Worm (Caenorhabditis elegans): Measurements from ENCODE around the gene kmo-2.

kmo-2 gene

ce11 chrV:12068437-12068836, at the start of gene kmo-2:
TSS of gene kmo-2 (minus strand) at chrV:12068537.
- no peak for TF ChIP-seq tra-4 (tag; optimal IDR thresholded peaks at IDR 0.05)
- TF ChIP-seq tbx-11 (GFP tag; IDR thresholded peaks at IDR 0.05), result no peak
- no peak for TF ChIP-seq tbx-37 (GFP tag; conservative IDR thresholded peaks at IDR 0.05)
- TF ChIP-seq scrt-1 (GFP tag; IDR thresholded peaks at IDR 0.05), result no peak
- no peak for TF ChIP-seq B0310.2 (tag; optimal IDR thresholded peaks at IDR 0.05)
- TF ChIP-seq ets-7 (tag; optimal IDR thresholded peaks at IDR 0.05), result no peak
- no peak for TF ChIP-seq hnd-1 (tag; optimal IDR thresholded peaks at IDR 0.05)
- no peak for TF ChIP-seq ceh-36 (tag; optimal IDR thresholded peaks at IDR 0.05)
- no peak for TF ChIP-seq flt-1 (GFP tag; IDR thresholded peaks at IDR 0.05)
- TF ChIP-seq ama-1 (optimal IDR thresholded peaks at IDR 0.05), result no peak
- no peak for TF ChIP-seq hmg-4 (GFP tag; optimal IDR thresholded peaks at IDR 0.05)
- no peak for TF ChIP-seq aly-1 (tag; optimal IDR thresholded peaks at IDR 0.05)
- no peak for TF ChIP-seq ceh-13 (GFP tag; optimal IDR thresholded peaks at IDR 0.05)
- TF ChIP-seq sea-1 (GFP tag; conservative IDR thresholded peaks at IDR 0.05), result no peak
- no peak for TF ChIP-seq hmbx-1 (tag; optimal IDR thresholded peaks at IDR 0.05)

- TF ChIP-seq ama-1 (optimal IDR thresholded peaks at IDR 0.05) (no peak), tbx-37 (GFP tag; conservative IDR thresholded peaks at IDR 0.05) (no peak), hmg-4 (GFP tag; optimal IDR thresholded peaks at IDR 0.05) (no peak), ceh-36 (tag; optimal IDR thresholded peaks at IDR 0.05) (no peak)
Observed at ce11 chrV:12117567-12118053, 49.3 kb upstream of the kmo-2 start, which contains the start of gene C13C4.8. TSS of gene C13C4.8 (plus strand) at chrV:12118003.

- no peak for TF ChIP-seq ets-7 (tag; optimal IDR thresholded peaks at IDR 0.05)
- TF ChIP-seq scrt-1 (GFP tag; IDR thresholded peaks at IDR 0.05), result no peak
- no peak for TF ChIP-seq B0310.2 (tag; optimal IDR thresholded peaks at IDR 0.05)
- TF ChIP-seq F13C5.2 (tag; optimal IDR thresholded peaks at IDR 0.05), result no peak
- TF ChIP-seq hmbx-1 (tag; optimal IDR thresholded peaks at IDR 0.05), result no peak
- TF ChIP-seq ama-1 (optimal IDR thresholded peaks at IDR 0.05), result no peak
- no peak for TF ChIP-seq ceh-13 (GFP tag; optimal IDR thresholded peaks at IDR 0.05)
- no peak for TF ChIP-seq pes-1 (GFP tag; IDR thresholded peaks at IDR 0.05)
- TF ChIP-seq flt-1 (GFP tag; IDR thresholded peaks at IDR 0.05), result no peak
- no peak for TF ChIP-seq aly-1 (tag; optimal IDR thresholded peaks at IDR 0.05)
- no peak for TF ChIP-seq tbx-37 (GFP tag; conservative IDR thresholded peaks at IDR 0.05)
- TF ChIP-seq tra-4 (tag; optimal IDR thresholded peaks at IDR 0.05), result no peak
- no peak for TF ChIP-seq tbx-11 (GFP tag; IDR thresholded peaks at IDR 0.05)
- no peak for TF ChIP-seq hmg-4 (GFP tag; optimal IDR thresholded peaks at IDR 0.05)
- no peak for TF ChIP-seq ceh-36 (tag; optimal IDR thresholded peaks at IDR 0.05)
- no peak for TF ChIP-seq sea-1 (GFP tag; conservative IDR thresholded peaks at IDR 0.05)
- no peak for TF ChIP-seq hnd-1 (tag; optimal IDR thresholded peaks at IDR 0.05)
Observed at ce11 chrV:12115150-12115549, 46.8 kb upstream of the kmo-2 start.

ce11 chrV:12114693-12115092, 46.4 kb upstream of the kmo-2 start, which contains the start of gene spin-1:
TSS of gene spin-1 (plus strand) at chrV:12114993.
- TF ChIP-seq ceh-13 (GFP tag; optimal IDR thresholded peaks at IDR 0.05) (no peak), ceh-36 (tag; optimal IDR thresholded peaks at IDR 0.05) (no peak), hmg-4 (GFP tag; optimal IDR thresholded peaks at IDR 0.05) (no peak), pes-1 (GFP tag; IDR thresholded peaks at IDR 0.05) (no peak), flt-1 (GFP tag; IDR thresholded peaks at IDR 0.05) (no peak), tra-4 (tag; optimal IDR thresholded peaks at IDR 0.05) (no peak), ets-7 (tag; optimal IDR thresholded peaks at IDR 0.05) (no peak), aly-1 (tag; optimal IDR thresholded peaks at IDR 0.05) (no peak), tbx-11 (GFP tag; IDR thresholded peaks at IDR 0.05) (no peak), sea-1 (GFP tag; conservative IDR thresholded peaks at IDR 0.05) (no peak), tbx-37 (GFP tag; conservative IDR thresholded peaks at IDR 0.05) (no peak), ama-1 (optimal IDR thresholded peaks at IDR 0.05) (no peak), B0310.2 (tag; optimal IDR thresholded peaks at IDR 0.05) (no peak), scrt-1 (GFP tag; IDR thresholded peaks at IDR 0.05) (no peak), F13C5.2 (tag; optimal IDR thresholded peaks at IDR 0.05) (no peak), hnd-1 (tag; optimal IDR thresholded peaks at IDR 0.05) (no peak)

- TF ChIP-seq tbx-37 (GFP tag; conservative IDR thresholded peaks at IDR 0.05) (no peak), hnd-1 (tag; optimal IDR thresholded peaks at IDR 0.05) (no peak), tra-4 (tag; optimal IDR thresholded peaks at IDR 0.05) (no peak), aly-1 (tag; optimal IDR thresholded peaks at IDR 0.05) (no peak), hmbx-1 (tag; optimal IDR thresholded peaks at IDR 0.05) (no peak), B0310.2 (tag; optimal IDR thresholded peaks at IDR 0.05) (no peak), scrt-1 (GFP tag; IDR thresholded peaks at IDR 0.05) (no peak), ets-7 (tag; optimal IDR thresholded peaks at IDR 0.05) (no peak), hmg-4 (GFP tag; optimal IDR thresholded peaks at IDR 0.05) (no peak), ceh-13 (GFP tag; optimal IDR thresholded peaks at IDR 0.05) (no peak), sea-1 (GFP tag; conservative IDR thresholded peaks at IDR 0.05) (no peak), tbx-11 (GFP tag; IDR thresholded peaks at IDR 0.05) (no peak)
Observed at ce11 chrV:12113726-12114125, 45.4 kb upstream of the kmo-2 start.

- TF ChIP-seq ets-7 (tag; optimal IDR thresholded peaks at IDR 0.05), result no peak
- no peak for TF ChIP-seq hmg-4 (GFP tag; optimal IDR thresholded peaks at IDR 0.05)
- no peak for TF ChIP-seq F13C5.2 (tag; optimal IDR thresholded peaks at IDR 0.05)
- no peak for TF ChIP-seq B0310.2 (tag; optimal IDR thresholded peaks at IDR 0.05)
- TF ChIP-seq tbx-37 (GFP tag; conservative IDR thresholded peaks at IDR 0.05), result no peak
- no peak for TF ChIP-seq hnd-1 (tag; optimal IDR thresholded peaks at IDR 0.05)
- TF ChIP-seq ceh-13 (GFP tag; optimal IDR thresholded peaks at IDR 0.05), result no peak
- TF ChIP-seq aly-1 (tag; optimal IDR thresholded peaks at IDR 0.05), result no peak
- no peak for TF ChIP-seq tbx-11 (GFP tag; IDR thresholded peaks at IDR 0.05)
- no peak for TF ChIP-seq flt-1 (GFP tag; IDR thresholded peaks at IDR 0.05)
- TF ChIP-seq sea-1 (GFP tag; conservative IDR thresholded peaks at IDR 0.05), result no peak
- no peak for TF ChIP-seq ama-1 (optimal IDR thresholded peaks at IDR 0.05)
- no peak for TF ChIP-seq pes-1 (GFP tag; IDR thresholded peaks at IDR 0.05)
- no peak for TF ChIP-seq tra-4 (tag; optimal IDR thresholded peaks at IDR 0.05)
- TF ChIP-seq hmbx-1 (tag; optimal IDR thresholded peaks at IDR 0.05), result no peak
- no peak for TF ChIP-seq scrt-1 (GFP tag; IDR thresholded peaks at IDR 0.05)
- TF ChIP-seq ceh-36 (tag; optimal IDR thresholded peaks at IDR 0.05), result no peak
Observed at ce11 chrV:12111452-12111851, 43.1 kb upstream of the kmo-2 start, which contains the start of gene lhpp-1. TSS of gene lhpp-1 (minus strand) at chrV:12111805.

ce11 chrV:12106841-12107240, 38.5 kb upstream of the kmo-2 start, which contains the start of gene nhr-136:
TSS of gene nhr-136 (plus strand) at chrV:12107141.
- TF ChIP-seq ceh-36 (tag; optimal IDR thresholded peaks at IDR 0.05), result no peak
- no peak for TF ChIP-seq sea-1 (GFP tag; conservative IDR thresholded peaks at IDR 0.05)
- no peak for TF ChIP-seq B0310.2 (tag; optimal IDR thresholded peaks at IDR 0.05)
- TF ChIP-seq hmbx-1 (tag; optimal IDR thresholded peaks at IDR 0.05), result no peak
- TF ChIP-seq flt-1 (GFP tag; IDR thresholded peaks at IDR 0.05), result no peak
- TF ChIP-seq tbx-37 (GFP tag; conservative IDR thresholded peaks at IDR 0.05), result no peak
- TF ChIP-seq tra-4 (tag; optimal IDR thresholded peaks at IDR 0.05), result no peak
- TF ChIP-seq scrt-1 (GFP tag; IDR thresholded peaks at IDR 0.05), result no peak
- no peak for TF ChIP-seq hnd-1 (tag; optimal IDR thresholded peaks at IDR 0.05)
- no peak for TF ChIP-seq hmg-4 (GFP tag; optimal IDR thresholded peaks at IDR 0.05)
- no peak for TF ChIP-seq aly-1 (tag; optimal IDR thresholded peaks at IDR 0.05)
- no peak for TF ChIP-seq F13C5.2 (tag; optimal IDR thresholded peaks at IDR 0.05)
- TF ChIP-seq tbx-11 (GFP tag; IDR thresholded peaks at IDR 0.05), result no peak
- no peak for TF ChIP-seq pes-1 (GFP tag; IDR thresholded peaks at IDR 0.05)
- TF ChIP-seq ceh-13 (GFP tag; optimal IDR thresholded peaks at IDR 0.05), result no peak
- TF ChIP-seq ets-7 (tag; optimal IDR thresholded peaks at IDR 0.05), result no peak
- TF ChIP-seq ama-1 (optimal IDR thresholded peaks at IDR 0.05), result no peak

Measured in whole organism, early embryonic.